Worm (Caenorhabditis elegans): ENCODE measurements around the gene F55G7.1.

ce11 chrX:11969554-11969953 is 45.3 kb downstream of the F55G7.1 start:
- TF ChIP-seq ama-1 (optimal IDR thresholded peaks at IDR 0.05), result no peak
- TF ChIP-seq pqm-1 (tag; optimal IDR thresholded peaks at IDR 0.05), result no peak
- no peak for TF ChIP-seq lim-6 (tag; optimal IDR thresholded peaks at IDR 0.05)
- no peak for TF ChIP-seq zip-5 (tag; optimal IDR thresholded peaks at IDR 0.05)
- TF ChIP-seq mec-3 (tag; optimal IDR thresholded peaks at IDR 0.05; ENCODE audit: borderline replicate concordance), result no peak
- no peak for TF ChIP-seq unc-42 (tag; optimal IDR thresholded peaks at IDR 0.05)
- TF ChIP-seq pax-1 (tag; optimal IDR thresholded peaks at IDR 0.05), result no peak
- no peak for TF ChIP-seq pha-4 (tag; optimal IDR thresholded peaks at IDR 0.05)
- no peak for TF ChIP-seq dmd-4 (tag; optimal IDR thresholded peaks at IDR 0.05; ENCODE audit: borderline replicate concordance)
- TF ChIP-seq rnt-1 (tag; optimal IDR thresholded peaks at IDR 0.05), result no peak
- no peak for TF ChIP-seq ceh-31 (tag; optimal IDR thresholded peaks at IDR 0.05)
- no peak for TF ChIP-seq fax-1 (tag; optimal IDR thresholded peaks at IDR 0.05)
